Fruit fly (Drosophila melanogaster) whole organism, adult: Measurements from ENCODE around the gene Chrac-14.

Experiments used
- CG11617 ChIP-seq: fragments of 200-800 bp; sonication (Bioruptor generic); optimal IDR thresholded peaks from 2 replicates; lab custom pipeline; 2017; ENCODE audit warnings: mild to moderate bottlenecking, missing biosample characterization, missing genetic modification reagents, missing genetic modification characterization
- CG14711 ChIP-seq: fragments of 200-800 bp; sonication (Bioruptor generic); optimal IDR thresholded peaks from 2 replicates; lab custom pipeline; 2018; ENCODE audit warnings: missing biosample characterization, mild to moderate bottlenecking, missing genetic modification characterization, moderate library complexity
- CG1620 ChIP-seq: fragments of 200-800 bp; sonication (Bioruptor generic); optimal IDR thresholded peaks from 2 replicates; lab custom pipeline; 2016; ENCODE audit warnings: missing biosample characterization, missing genetic modification characterization
- CG33017 ChIP-seq: fragments of 200-800 bp; sonication (Bioruptor generic); optimal IDR thresholded peaks from 2 replicates; lab custom pipeline; 2018; ENCODE audit warnings: missing biosample characterization, mild to moderate bottlenecking, missing genetic modification characterization, moderate library complexity
- CG5204 ChIP-seq: fragments of 200-800 bp; sonication (Bioruptor generic); optimal IDR thresholded peaks from 2 replicates; lab custom pipeline; 2016; ENCODE audit warnings: missing biosample characterization, missing genetic modification characterization
- CG7101 ChIP-seq: fragments of 200-800 bp; sonication (Bioruptor generic); optimal IDR thresholded peaks from 2 replicates; lab custom pipeline; 2018; ENCODE audit warnings: missing biosample characterization, mild to moderate bottlenecking, missing genetic modification characterization, moderate library complexity
- Crg-1 ChIP-seq: fragments of 200-800 bp; sonication (Bioruptor generic); optimal IDR thresholded peaks from 2 replicates; lab custom pipeline; 2016; ENCODE audit warnings: missing biosample characterization, missing genetic modification characterization
- Hr96 ChIP-seq: fragments of 200-800 bp; sonication (Bioruptor generic); optimal IDR thresholded peaks from 2 replicates; lab custom pipeline; 2016; ENCODE audit warnings: missing biosample characterization, missing genetic modification characterization
- bab1 ChIP-seq: fragments of 200-800 bp; sonication (Bioruptor generic); optimal IDR thresholded peaks from 3 replicates; lab custom pipeline; 2019; ENCODE audit warnings: missing biosample characterization, mild to moderate bottlenecking, missing genetic modification characterization, moderate library complexity
- cic ChIP-seq: fragments of 200-800 bp; sonication (Bioruptor generic); optimal IDR thresholded peaks from 2 replicates; lab custom pipeline; 2017; ENCODE audit warnings: missing biosample characterization, mild to moderate bottlenecking, missing genetic modification characterization, moderate library complexity
- kay ChIP-seq: fragments of 200-800 bp; sonication (Bioruptor generic); peaks from one replicate; lab custom pipeline; 2016; ENCODE audit warnings: missing biosample characterization, missing genetic modification characterization, borderline replicate concordance
- ovo ChIP-seq: fragments of 200-800 bp; sonication (Bioruptor generic); optimal IDR thresholded peaks from 2 replicates; lab custom pipeline; 2016; ENCODE audit warnings: missing biosample characterization, missing genetic modification characterization
- pad ChIP-seq: fragments of 200-800 bp; sonication (Bioruptor generic); optimal IDR thresholded peaks from 3 replicates; lab custom pipeline; 2017; ENCODE audit warnings: missing biosample characterization, missing genetic modification characterization, mild to moderate bottlenecking, moderate library complexity, missing genetic modification reagents
- toe ChIP-seq: fragments of 200-800 bp; sonication (Bioruptor generic); optimal IDR thresholded peaks from 2 replicates; lab custom pipeline; 2016; ENCODE audit warnings: missing biosample characterization, missing genetic modification characterization

dm6 chr2L:8480825-8481224 is 43.6 kb downstream of the Chrac-14 start:
- no peak for TF ChIP-seq pad (GFP tag; lab: Kevin White, UChicago)
- TF ChIP-seq toe (GFP tag; lab: Kevin White, UChicago), result no peak
- no peak for TF ChIP-seq CG11617 (GFP tag; lab: Kevin White, UChicago)
- no peak for TF ChIP-seq CG14711 (tag; lab: Kevin White, UChicago)
- no peak for TF ChIP-seq cic
- no peak for TF ChIP-seq CG1620
- no peak for TF ChIP-seq CG33017 (tag; lab: Kevin White, UChicago)
- no peak for TF ChIP-seq bab1 (GFP tag; lab: Kevin White, UChicago)
- no peak for TF ChIP-seq Crg-1 (GFP tag; lab: Kevin White, UChicago)
- no peak for TF ChIP-seq ovo (GFP tag; lab: Kevin White, UChicago)
- peak; percentile 17 for TF ChIP-seq kay (GFP tag; lab: Kevin White, UChicago)
- TF ChIP-seq Hr96, result no peak
- TF ChIP-seq CG7101 (tag; lab: Kevin White, UChicago), result no peak
- no peak for TF ChIP-seq CG5204
